Worm (Caenorhabditis elegans) whole organism, young adult: ENCODE data around the gene C05C10.7.

Experiments used
- F49E8.2 ChIP-seq: sonication (generic microtip); optimal IDR thresholded peaks from 3 replicates; lab custom pipeline; 2017; ENCODE audit warnings: missing genetic modification characterization, mild to moderate bottlenecking, missing compliant biosample characterization, antibody characterized with exemption, moderate library complexity; ENCODE audit not compliant: insufficient read depth
- Y53F4B.3 ChIP-seq: fragments of 200-800 bp; sonication (Bioruptor generic); IDR thresholded peaks from 2 replicates; pipeline ENCODE4 v1.3.6; 2022; ENCODE audit warnings: missing genetic modification reagents, missing genetic modification characterization, missing compliant biosample characterization
- bed-2 ChIP-seq: fragments of 200-800 bp; sonication (Bioruptor generic); IDR thresholded peaks from 2 replicates; pipeline ENCODE4 v1.3.6; 2022; ENCODE audit warnings: missing genetic modification reagents, missing genetic modification characterization, missing compliant biosample characterization
- ceh-58 ChIP-seq: fragments of 200-800 bp; sonication (Bioruptor generic); IDR thresholded peaks from 2 replicates; pipeline ENCODE4 v1.3.6; 2022; ENCODE audit warnings: missing genetic modification characterization, missing compliant biosample characterization
- egl-18 ChIP-seq: fragments of 200-800 bp; sonication (Bioruptor generic); IDR thresholded peaks from 2 replicates; pipeline ENCODE4 v1.3.6; 2022; ENCODE audit warnings: missing genetic modification reagents, missing genetic modification characterization, missing compliant biosample characterization
- ets-4 ChIP-seq: fragments of 200-800 bp; sonication (Bioruptor generic); optimal IDR thresholded peaks from 2 replicates; lab custom pipeline; 2018; ENCODE audit warnings: mild to moderate bottlenecking, missing genetic modification characterization, missing compliant biosample characterization
- nfya-1 ChIP-seq: sonication (generic microtip); optimal IDR thresholded peaks from 2 replicates; lab custom pipeline; 2017; ENCODE audit warnings: antibody characterized with exemption, missing compliant biosample characterization, missing genetic modification characterization, borderline replicate concordance; ENCODE audit not compliant: insufficient read depth
- rpc-1 ChIP-seq, 2 experiments: fragments of 150-350 bp in 1 of 2; sonication (generic microtip) in 1 of 2; optimal IDR thresholded peaks; 2 replicates each; lab custom pipeline; 2014 to 2018; ENCODE audit warnings: missing biosample characterization in 1 of 2, missing genetic modification characterization in 1 of 2, missing genetic modification reagents in 1 of 2, missing genotype in 1 of 2
- sea-2 ChIP-seq: fragments of 200-800 bp; sonication (Bioruptor generic); IDR thresholded peaks from 2 replicates; pipeline ENCODE4 v1.3.6; 2022; ENCODE audit warnings: missing genetic modification characterization, missing compliant biosample characterization
- unc-62 ChIP-seq: fragments of 150-350 bp; optimal IDR thresholded peaks from 2 replicates; lab custom pipeline; 2014; ENCODE audit warnings: missing biosample characterization, missing genetic modification reagents, missing genetic modification characterization

- TF ChIP-seq Y53F4B.3 (GFP tag; lab: Robert Waterston, UW) (no peak), egl-18 (GFP tag; lab: Robert Waterston, UW) (no peak), rpc-1 (optimal IDR thresholded peaks at IDR 0.05; lab: Kevin White, UChicago) (no peak), rpc-1 (tag; optimal IDR thresholded peaks at IDR 0.05; lab: Kevin White, UChicago) (no peak), F49E8.2 (tag; lab: Kevin White, UChicago) (no peak), unc-62 (GFP tag; lab: Kevin White, UChicago) (no peak), ceh-58 (GFP tag; lab: Robert Waterston, UW) (no peak), nfya-1 (tag; lab: Kevin White, UChicago) (no peak), ets-4 (GFP tag; lab: Kevin White, UChicago) (no peak), bed-2 (GFP tag; lab: Robert Waterston, UW) (no peak), sea-2 (GFP tag; lab: Robert Waterston, UW) (no peak)
Measured at ce11 chrII:9928470-9928869, 10.3 kb downstream of the C05C10.7 start.
